Worm (Caenorhabditis elegans) whole organism, L1 larva: ENCODE data around the gene Y34B4A.10.

Experiments
- C04F5.9 ChIP-seq: sonication (generic microtip); optimal IDR thresholded peaks from 2 replicates; lab custom pipeline; 2016; ENCODE audit warnings: missing genetic modification characterization, missing compliant biosample characterization
- C16A3.4 ChIP-seq: fragments of 150-350 bp; optimal IDR thresholded peaks from 2 replicates; lab custom pipeline; 2014; ENCODE audit warnings: missing biosample characterization, missing genetic modification characterization
- F16B12.6 ChIP-seq: fragments of 150-350 bp; optimal IDR thresholded peaks from 2 replicates; lab custom pipeline; 2014; ENCODE audit warnings: missing biosample characterization, missing genetic modification characterization
- aha-1 ChIP-seq: fragments of 150-350 bp; optimal IDR thresholded peaks from 2 replicates; lab custom pipeline; 2014; ENCODE audit warnings: missing biosample characterization, missing genetic modification characterization
- blmp-1 ChIP-seq: fragments of 150-350 bp; optimal IDR thresholded peaks from 2 replicates; lab custom pipeline; 2014; ENCODE audit warnings: missing biosample characterization, missing genetic modification characterization
- ceh-8 ChIP-seq: fragments of 200-800 bp; sonication (Bioruptor generic); optimal IDR thresholded peaks from 2 replicates; lab custom pipeline; 2018; ENCODE audit warnings: mild to moderate bottlenecking, missing genetic modification characterization, moderate library complexity, missing compliant biosample characterization
- ceh-88 ChIP-seq: fragments of 200-800 bp; sonication (Bioruptor generic); IDR thresholded peaks from 2 replicates; pipeline ENCODE4 v1.3.6; 2022; ENCODE audit warnings: missing genetic modification characterization, missing compliant biosample characterization
- ces-1 ChIP-seq: fragments of 150-350 bp; optimal IDR thresholded peaks from 2 replicates; lab custom pipeline; 2014; ENCODE audit warnings: missing biosample characterization, missing genetic modification reagents, missing genetic modification characterization
- efl-1 ChIP-seq, 4 experiments: fragments of 150-350 bp; optimal IDR thresholded peaks in 3 of 4; peaks in 1 of 4; 1 replicate in 1 of 4; 2 replicates in 3 of 4; lab custom pipeline; 2014; ENCODE audit warnings: missing biosample characterization in 2 of 4, missing genetic modification characterization in 2 of 4, missing genetic modification reagents in 2 of 4
- efl-3 ChIP-seq: fragments of 200-800 bp; sonication (Bioruptor generic); optimal IDR thresholded peaks from 2 replicates; lab custom pipeline; 2018; ENCODE audit warnings: mild to moderate bottlenecking, missing genetic modification characterization, missing compliant biosample characterization
- egl-13 ChIP-seq: sonication (generic microtip); optimal IDR thresholded peaks from 2 replicates; lab custom pipeline; 2016; ENCODE audit warnings: missing genotype, missing genetic modification reagents, missing genetic modification characterization, missing compliant biosample characterization
- egl-27 ChIP-seq, 2 experiments: fragments of 150-350 bp in 1 of 2; sonication (generic microtip); optimal IDR thresholded peaks; 3 replicates each; lab custom pipeline; 2017 to 2018; ENCODE audit warnings: missing biosample characterization in 2 of 2, missing genetic modification characterization in 2 of 2, missing genetic modification reagents in 2 of 2
- elt-2 ChIP-seq: sonication (generic microtip); optimal IDR thresholded peaks from 2 replicates; lab custom pipeline; 2016; ENCODE audit warnings: missing genetic modification characterization, mild to moderate bottlenecking, inconsistent platforms, missing compliant biosample characterization, missing genetic modification reagents
- elt-3 ChIP-seq, 6 experiments: fragments of 150-350 bp in 1 of 6; sonication (generic microtip); optimal IDR thresholded peaks; 2 replicates each; lab custom pipeline; 2017 to 2018; ENCODE audit warnings: missing biosample characterization in 6 of 6, missing genetic modification characterization in 6 of 6, inconsistent platforms in 1 of 6
- ets-5 ChIP-seq: fragments of 200-800 bp; sonication (Bioruptor generic); IDR thresholded peaks from 2 replicates; pipeline ENCODE4 v1.3.6; 2022; ENCODE audit warnings: missing genetic modification characterization, missing compliant biosample characterization
- fkh-10 ChIP-seq: sonication (generic microtip); optimal IDR thresholded peaks from 2 replicates; lab custom pipeline; 2017; ENCODE audit warnings: missing biosample characterization, missing genetic modification reagents, missing genetic modification characterization
- fkh-4 ChIP-seq: sonication (generic microtip); optimal IDR thresholded peaks from 2 replicates; lab custom pipeline; 2016; ENCODE audit warnings: missing compliant biosample characterization, missing genetic modification characterization, borderline replicate concordance
- hpl-2 ChIP-seq: fragments of 150-350 bp; optimal IDR thresholded peaks from 2 replicates; lab custom pipeline; 2014; ENCODE audit warnings: missing biosample characterization, missing genetic modification reagents, missing genetic modification characterization
- isw-1 ChIP-seq: fragments of 200-800 bp; sonication (Bioruptor generic); IDR thresholded peaks from 2 replicates; pipeline ENCODE4 v1.3.6; 2022; ENCODE audit warnings: missing genetic modification characterization, missing compliant biosample characterization
- jun-1 ChIP-seq: fragments of 150-350 bp; optimal IDR thresholded peaks from 2 replicates; lab custom pipeline; 2014; ENCODE audit warnings: missing biosample characterization, missing genetic modification reagents, missing genetic modification characterization
- lin-13 ChIP-seq: fragments of 150-350 bp; optimal IDR thresholded peaks from 2 replicates; lab custom pipeline; 2014; ENCODE audit warnings: missing biosample characterization, missing genetic modification reagents, missing genetic modification characterization
- lin-15B ChIP-seq: fragments of 150-350 bp; sonication (generic microtip); optimal IDR thresholded peaks from 3 replicates; lab custom pipeline; 2014; ENCODE audit warnings: missing biosample characterization, missing genetic modification characterization
- lin-35 ChIP-seq, 2 experiments: fragments of 150-350 bp; optimal IDR thresholded peaks; 2 replicates each; lab custom pipeline; 2014; ENCODE audit warnings: missing biosample characterization in 2 of 2, missing genetic modification characterization in 2 of 2, missing genetic modification reagents in 2 of 2
- lsy-2 ChIP-seq, 2 experiments: fragments of 150-350 bp; optimal IDR thresholded peaks; 2 replicates each; lab custom pipeline; 2014; ENCODE audit warnings: missing biosample characterization in 2 of 2, missing genetic modification characterization in 2 of 2
- mef-2 ChIP-seq: fragments of 150-350 bp; optimal IDR thresholded peaks from 2 replicates; lab custom pipeline; 2014; ENCODE audit warnings: missing biosample characterization, missing genetic modification characterization
- nhr-19 ChIP-seq: fragments of 200-800 bp; sonication (Bioruptor generic); conservative IDR thresholded peaks from 2 replicates; pipeline ENCODE4 v1.3.6; 2022; ENCODE audit warnings: missing genetic modification characterization, missing compliant biosample characterization
- nhr-20 ChIP-seq: sonication (generic microtip); optimal IDR thresholded peaks from 2 replicates; lab custom pipeline; 2016; ENCODE audit warnings: mild to moderate bottlenecking, missing genetic modification characterization, missing compliant biosample characterization
- nhr-28 ChIP-seq: fragments of 150-350 bp; optimal IDR thresholded peaks from 2 replicates; lab custom pipeline; 2014; ENCODE audit warnings: missing biosample characterization, missing genetic modification characterization
- nhr-71 ChIP-seq: sonication (generic microtip); optimal IDR thresholded peaks from 2 replicates; lab custom pipeline; 2016; ENCODE audit warnings: mild to moderate bottlenecking, missing genetic modification characterization, moderate library complexity, missing compliant biosample characterization
- nhr-76 ChIP-seq: sonication (generic microtip); optimal IDR thresholded peaks from 2 replicates; lab custom pipeline; 2017; ENCODE audit warnings: missing biosample characterization, missing genetic modification characterization
- nhr-85 ChIP-seq: sonication (generic microtip); peaks from one replicate; lab custom pipeline; 2016; ENCODE audit warnings: missing genetic modification characterization, inconsistent platforms, missing compliant biosample characterization
- nhr-90 ChIP-seq: sonication (generic microtip); optimal IDR thresholded peaks from 2 replicates; lab custom pipeline; 2016; ENCODE audit warnings: mild to moderate bottlenecking, missing genetic modification characterization, missing compliant biosample characterization; ENCODE audit not compliant: poor library complexity
- pax-3 ChIP-seq: fragments of 200-800 bp; sonication (Bioruptor generic); optimal IDR thresholded peaks from 2 replicates; lab custom pipeline; 2018; ENCODE audit warnings: mild to moderate bottlenecking, missing genetic modification characterization, moderate library complexity, missing compliant biosample characterization
- rnt-1 ChIP-seq: sonication (generic microtip); optimal IDR thresholded peaks from 2 replicates; lab custom pipeline; 2016; ENCODE audit warnings: mild to moderate bottlenecking, missing genetic modification characterization, moderate library complexity, missing compliant biosample characterization
- skn-1 ChIP-seq: fragments of 150-350 bp; optimal IDR thresholded peaks from 2 replicates; lab custom pipeline; 2014; ENCODE audit warnings: missing biosample characterization, missing genetic modification characterization
- snu-23 ChIP-seq: sonication (generic microtip); optimal IDR thresholded peaks from 2 replicates; lab custom pipeline; 2016; ENCODE audit warnings: missing genetic modification characterization, missing compliant biosample characterization
- sox-4 ChIP-seq: sonication (generic microtip); optimal IDR thresholded peaks from 2 replicates; lab custom pipeline; 2016; ENCODE audit warnings: missing genetic modification characterization, missing compliant biosample characterization
- sptf-1 ChIP-seq: fragments of 150-350 bp; optimal IDR thresholded peaks from 2 replicates; lab custom pipeline; 2014; ENCODE audit warnings: missing biosample characterization, missing genetic modification characterization
- sup-37 ChIP-seq: fragments of 200-800 bp; sonication (Bioruptor generic); optimal IDR thresholded peaks from 2 replicates; lab custom pipeline; 2018; ENCODE audit warnings: mild to moderate bottlenecking, missing genetic modification characterization, missing compliant biosample characterization
- tlp-1 ChIP-seq: fragments of 150-350 bp; optimal IDR thresholded peaks from 2 replicates; lab custom pipeline; 2014; ENCODE audit warnings: missing biosample characterization, missing genetic modification characterization
- unc-130 ChIP-seq: fragments of 150-350 bp; optimal IDR thresholded peaks from 2 replicates; lab custom pipeline; 2017; ENCODE audit warnings: missing biosample characterization, missing genetic modification characterization, inconsistent platforms
- unc-30 ChIP-seq: sonication (generic microtip); optimal IDR thresholded peaks from 2 replicates; lab custom pipeline; 2017; ENCODE audit warnings: missing biosample characterization, missing genetic modification characterization
- unc-86 ChIP-seq: sonication (generic microtip); optimal IDR thresholded peaks from 2 replicates; lab custom pipeline; 2016; ENCODE audit warnings: missing genetic modification characterization, missing compliant biosample characterization
- unc-98 ChIP-seq: fragments of 200-800 bp; sonication (Bioruptor generic); IDR thresholded peaks from 2 replicates; pipeline ENCODE4 v1.3.6; 2022; ENCODE audit warnings: missing genetic modification characterization, missing compliant biosample characterization
- vab-15 ChIP-seq: sonication (generic microtip); optimal IDR thresholded peaks from 2 replicates; lab custom pipeline; 2017; ENCODE audit warnings: missing genotype, mild to moderate bottlenecking, missing genetic modification characterization, missing compliant biosample characterization

Gene Y34B4A.10

DNA sequence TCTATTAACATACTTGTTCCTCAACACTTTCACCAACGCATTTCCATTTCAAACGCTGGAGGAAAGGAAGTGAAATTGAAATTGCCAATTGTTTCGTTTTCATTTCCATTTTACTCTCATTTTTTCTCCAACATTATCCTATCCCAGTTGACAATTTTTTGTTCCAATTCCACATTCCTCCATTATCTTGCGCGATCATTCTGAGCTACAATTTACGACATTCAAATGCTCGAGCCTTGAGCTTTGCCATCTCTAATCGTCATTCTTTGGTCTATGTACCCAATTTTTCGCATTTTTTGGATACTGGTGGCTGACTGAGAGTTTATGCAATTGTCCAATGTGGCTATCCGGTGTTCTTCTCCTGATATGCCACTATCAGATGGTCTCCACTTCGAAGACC lies at the start of gene Y34B4A.10:
Y34B4A.10 (plus strand) TSS at position 301 of the 400 bp plus-strand sequence.
- TF ChIP-seq hpl-2 (GFP tag; lab: Kevin White, UChicago), result no peak
- TF ChIP-seq nhr-19 (GFP tag; lab: Robert Waterston, UW), result no peak
- peak; percentile 29 for TF ChIP-seq blmp-1 (tag; lab: Kevin White, UChicago)
- no peak for TF ChIP-seq efl-3

DNA sequence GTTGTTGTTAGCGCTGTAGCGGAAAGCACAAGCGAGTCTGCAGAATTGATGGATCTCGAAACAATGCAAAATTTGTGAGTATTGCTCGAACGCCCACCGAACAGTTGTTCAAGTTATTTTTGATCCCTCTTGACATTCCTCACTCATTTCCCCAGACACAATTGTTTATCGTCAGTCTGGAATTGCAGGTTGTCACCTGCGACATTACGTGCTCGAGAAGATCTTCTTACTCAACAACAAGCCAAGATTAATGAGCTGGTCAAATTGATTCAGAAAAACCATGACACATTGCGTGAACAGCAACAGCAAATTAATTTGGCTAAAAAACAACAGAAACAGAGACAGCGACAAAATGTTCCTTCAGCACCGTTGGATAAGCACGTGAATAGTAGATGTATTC lies 47.8 kb upstream of the Y34B4A.10 start:
- TF ChIP-seq ces-1 (GFP tag; lab: Kevin White, UChicago) (no peak), vab-15 (tag; lab: Kevin White, UChicago) (no peak), nhr-76 (tag; lab: Kevin White, UChicago) (no peak), unc-130 (tag; lab: Kevin White, UChicago) (no peak), C04F5.9 (tag; lab: Kevin White, UChicago) (no peak), sptf-1 (tag; lab: Kevin White, UChicago) (no peak), nhr-85 (tag; lab: Kevin White, UChicago) (no peak), sup-37 (GFP tag; lab: Kevin White, UChicago) (no peak), snu-23 (GFP tag; lab: Kevin White, UChicago) (no peak), nhr-90 (tag; lab: Kevin White, UChicago) (no peak), lsy-2 (tag; optimal IDR thresholded peaks at IDR 0.05; lab: Kevin White, UChicago) (no peak), lin-13 (GFP tag; lab: Kevin White, UChicago) (no peak), mef-2 (tag; lab: Kevin White, UChicago) (no peak), skn-1 (tag; lab: Kevin White, UChicago) (no peak), egl-13 (no peak), lin-35 (GFP tag; optimal IDR thresholded peaks at IDR 0.05; lab: Kevin White, UChicago) (no peak), pax-3 (tag; lab: Kevin White, UChicago) (no peak), nhr-28 (tag; lab: Kevin White, UChicago) (no peak), fkh-10 (GFP tag; lab: Kevin White, UChicago) (no peak), efl-1 (optimal IDR thresholded peaks at IDR 0.05; lab: Kevin White, UChicago) (no peak), efl-1 (GFP tag; optimal IDR thresholded peaks at IDR 0.05 in 1 of 2; lab: Kevin White, UChicago) (no peak)

DNA sequence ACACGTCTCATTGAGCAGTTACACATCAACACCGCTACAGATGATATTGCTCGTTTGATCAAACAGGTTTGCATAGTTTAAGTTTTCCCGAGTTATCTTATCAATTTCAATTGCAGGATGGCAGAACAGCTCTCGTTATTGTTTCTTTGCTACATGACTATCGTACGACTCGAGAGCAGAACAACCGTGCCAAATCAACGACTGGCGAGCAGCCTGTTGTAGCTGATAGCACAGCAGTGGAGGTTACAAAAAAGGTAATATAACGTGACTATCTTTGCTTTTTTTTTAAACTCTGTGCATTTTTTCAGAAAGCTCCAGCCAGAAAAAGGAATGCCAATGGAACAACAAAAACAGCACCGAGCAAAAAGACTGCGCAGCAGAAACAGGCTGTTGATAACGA lies 47.3 kb upstream of the Y34B4A.10 start:
- TF ChIP-seq nhr-90 (tag; lab: Kevin White, UChicago) (no peak), elt-2 (tag; lab: Kevin White, UChicago) (peak; percentile 38)

DNA sequence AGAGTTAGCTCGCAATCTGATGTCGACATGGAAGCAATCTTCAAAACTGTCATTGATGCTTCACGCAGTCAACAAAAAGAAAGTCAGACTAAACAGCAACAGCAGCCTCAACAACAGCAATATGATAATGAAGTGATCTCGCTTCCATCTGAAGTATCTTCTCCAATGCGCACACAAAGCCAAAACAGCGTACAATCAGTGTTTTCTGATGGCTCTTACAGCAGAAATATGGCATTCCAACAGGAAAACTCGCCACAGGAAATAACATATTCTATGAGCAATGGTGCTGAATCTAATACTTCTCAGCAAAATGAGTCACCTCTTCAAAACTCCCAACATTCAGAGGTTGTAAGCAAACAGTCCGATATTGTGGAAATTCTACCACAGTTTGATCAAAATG lies 46.8 kb upstream of the Y34B4A.10 start:
- TF ChIP-seq C16A3.4 (tag; lab: Kevin White, UChicago) (no peak), nhr-71 (tag; lab: Kevin White, UChicago) (no peak), jun-1 (no peak), F16B12.6 (tag; lab: Kevin White, UChicago) (no peak), nhr-20 (tag; lab: Kevin White, UChicago) (no peak), ceh-88 (GFP tag; lab: Robert Waterston, UW) (no peak), elt-3 (tag; optimal IDR thresholded peaks at IDR 0.05; lab: Kevin White, UChicago) (no peak), unc-98 (GFP tag; lab: Robert Waterston, UW) (no peak), ets-5 (GFP tag; lab: Robert Waterston, UW) (no peak), ceh-8 (GFP tag; lab: Kevin White, UChicago) (no peak), lsy-2 (tag; optimal IDR thresholded peaks at IDR 0.05; lab: Kevin White, UChicago) (no peak)

DNA sequence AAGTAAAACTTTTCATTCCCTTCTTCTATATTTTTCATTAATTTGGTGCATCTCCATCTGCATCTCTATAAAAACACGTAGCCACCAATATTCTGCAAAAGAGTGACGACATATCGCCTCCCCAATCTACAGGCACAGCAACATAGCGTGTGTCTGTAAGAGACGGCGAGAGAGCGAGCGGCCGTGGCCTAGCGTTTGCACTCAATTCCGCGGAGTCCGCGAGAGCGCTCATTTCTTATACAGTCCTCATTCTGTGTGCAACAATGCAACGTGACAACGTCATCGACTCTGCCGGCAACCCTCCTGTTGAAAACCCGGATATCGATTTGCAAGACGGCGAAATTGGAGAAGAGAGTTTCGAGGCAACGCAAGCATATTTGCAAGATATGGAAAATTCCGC lies 44.1 kb upstream of the Y34B4A.10 start, which contains the start of gene H28G03.2:
H28G03.2 (plus strand) TSS at position 200 of the 400 bp plus-strand sequence.
- TF ChIP-seq sptf-1 (tag; lab: Kevin White, UChicago) (no peak), egl-27 (tag; optimal IDR thresholded peaks at IDR 0.05; lab: Kevin White, UChicago) (no peak), elt-2 (tag; lab: Kevin White, UChicago) (no peak), unc-98 (GFP tag; lab: Robert Waterston, UW) (no peak), fkh-4 (no peak), sox-4 (no peak), lin-35 (GFP tag; optimal IDR thresholded peaks at IDR 0.05; lab: Kevin White, UChicago) (no peak), rnt-1 (tag; lab: Kevin White, UChicago) (peak; percentile 58), blmp-1 (tag; lab: Kevin White, UChicago) (no peak), unc-30 (tag; lab: Kevin White, UChicago) (no peak), lin-15B (tag; lab: Kevin White, UChicago) (no peak), isw-1 (GFP tag; lab: Robert Waterston, UW) (no peak), tlp-1 (no peak), skn-1 (tag; lab: Kevin White, UChicago) (no peak), efl-3 (no peak), unc-86 (no peak), snu-23 (GFP tag; lab: Kevin White, UChicago) (peak; percentile 9), aha-1 (tag; lab: Kevin White, UChicago) (no peak), nhr-71 (tag; lab: Kevin White, UChicago) (peak; percentile 1)
